Worm (Caenorhabditis elegans) whole organism, early embryonic: ENCODE measurements around the gene sdz-20.

Experiments used
- B0310.2 ChIP-seq: sonication (generic microtip); optimal IDR thresholded peaks from 2 replicates; lab custom pipeline; 2016; ENCODE audit warnings: mild to moderate bottlenecking, missing genetic modification characterization, missing compliant biosample characterization
- aly-1 ChIP-seq: sonication (generic microtip); optimal IDR thresholded peaks from 2 replicates; lab custom pipeline; 2016; ENCODE audit warnings: missing genetic modification characterization, missing compliant biosample characterization
- ama-1 ChIP-seq: fragments of 150-350 bp; optimal IDR thresholded peaks from 2 replicates; lab custom pipeline; 2014
- ceh-13 ChIP-seq: fragments of 200-800 bp; sonication (Bioruptor generic); optimal IDR thresholded peaks from 2 replicates; lab custom pipeline; 2018; ENCODE audit warnings: mild to moderate bottlenecking, missing genetic modification characterization, missing compliant biosample characterization
- ets-7 ChIP-seq: sonication (generic microtip); optimal IDR thresholded peaks from 2 replicates; lab custom pipeline; 2016; ENCODE audit warnings: missing genotype, missing genetic modification characterization, missing compliant biosample characterization
- flt-1 ChIP-seq: fragments of 200-800 bp; sonication (Bioruptor generic); IDR thresholded peaks from 2 replicates; pipeline ENCODE4 v1.3.6; 2022; ENCODE audit warnings: missing genetic modification characterization, missing compliant biosample characterization
- hmbx-1 ChIP-seq: sonication (generic microtip); optimal IDR thresholded peaks from 2 replicates; lab custom pipeline; 2016; ENCODE audit warnings: mild to moderate bottlenecking, missing genetic modification characterization, missing compliant biosample characterization
- scrt-1 ChIP-seq: fragments of 200-800 bp; sonication (Bioruptor generic); IDR thresholded peaks from 2 replicates; pipeline ENCODE4 v1.3.6; 2022; ENCODE audit warnings: missing genetic modification characterization, missing compliant biosample characterization

DNA sequence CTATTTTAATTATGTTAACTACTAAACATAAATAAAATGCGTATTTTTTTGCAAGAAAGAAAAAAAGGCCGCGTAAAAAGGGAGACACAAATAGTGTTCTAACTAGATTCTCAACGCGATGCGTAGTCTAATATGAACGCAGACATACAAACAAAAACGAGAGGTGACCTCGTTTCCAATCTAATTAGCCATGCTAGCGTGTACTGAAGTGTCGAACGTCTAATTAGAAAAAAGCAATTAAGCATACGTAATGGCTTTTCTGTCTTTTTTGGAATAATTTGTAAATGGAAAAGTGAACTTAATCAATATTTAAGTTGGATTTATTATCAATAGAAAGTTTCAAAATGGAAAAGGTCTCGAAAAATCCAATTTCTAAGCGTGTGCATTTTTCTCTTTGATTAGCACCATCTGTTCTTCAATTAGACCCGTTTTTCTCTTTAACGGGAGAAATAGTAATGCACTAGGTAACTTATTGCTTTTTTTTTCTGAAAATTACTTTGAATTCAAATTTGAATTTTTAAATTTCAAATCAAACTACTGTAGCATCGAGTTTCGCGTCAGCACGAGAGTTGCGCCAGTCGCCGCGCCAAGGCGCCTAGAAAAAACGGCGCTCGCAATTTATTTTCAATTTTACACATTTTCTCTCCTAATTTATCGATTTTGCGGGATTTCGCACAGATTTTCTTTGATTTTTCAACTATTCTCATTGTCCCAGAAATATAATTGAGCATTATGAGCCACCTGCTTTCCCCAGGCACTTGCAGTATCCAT is 6.8 kb downstream of the sdz-20 start:
- TF ChIP-seq ama-1 (no peak), flt-1 (GFP tag; lab: Robert Waterston, UW) (no peak), B0310.2 (tag; lab: Kevin White, UChicago) (no peak), ceh-13 (no peak), aly-1 (tag; lab: Kevin White, UChicago) (no peak), scrt-1 (GFP tag; lab: Robert Waterston, UW) (no peak), ets-7 (no peak), hmbx-1 (no peak)
